Worm (Caenorhabditis elegans) whole organism, L3 larva: ENCODE results near the gene spe-27.

Experiments
- ama-1 ChIP-seq: fragments of 150-350 bp; optimal IDR thresholded peaks from 2 replicates; lab custom pipeline; 2018
- ceh-28 ChIP-seq: fragments of 150-350 bp; optimal IDR thresholded peaks from 2 replicates; lab custom pipeline; 2014; ENCODE audit warnings: missing biosample characterization, missing genetic modification reagents, missing genetic modification characterization
- daf-12 ChIP-seq: fragments of 150-350 bp; optimal IDR thresholded peaks from 2 replicates; lab custom pipeline; 2014; ENCODE audit warnings: missing biosample characterization, missing genetic modification reagents, missing genetic modification characterization
- egl-5 ChIP-seq: fragments of 150-350 bp; optimal IDR thresholded peaks from 2 replicates; lab custom pipeline; 2017; ENCODE audit warnings: missing biosample characterization, missing genetic modification reagents, missing genetic modification characterization, inconsistent platforms
- eor-1 ChIP-seq, 2 experiments: fragments of 150-350 bp; optimal IDR thresholded peaks; 2 replicates each; lab custom pipeline; 2014 to 2018; ENCODE audit warnings: missing biosample characterization in 2 of 2, missing genetic modification characterization in 2 of 2
- mdl-1 ChIP-seq: fragments of 150-350 bp; optimal IDR thresholded peaks from 2 replicates; lab custom pipeline; 2014; ENCODE audit warnings: missing biosample characterization, missing genetic modification characterization
- nhr-12 ChIP-seq: fragments of 150-350 bp; optimal IDR thresholded peaks from 2 replicates; lab custom pipeline; 2014; ENCODE audit warnings: missing biosample characterization, missing genetic modification characterization
- nhr-237 ChIP-seq: fragments of 150-350 bp; optimal IDR thresholded peaks from 2 replicates; lab custom pipeline; 2014; ENCODE audit warnings: missing biosample characterization, missing genetic modification characterization
- nhr-43 ChIP-seq: sonication (generic microtip); optimal IDR thresholded peaks from 2 replicates; lab custom pipeline; 2016; ENCODE audit warnings: mild to moderate bottlenecking, missing genetic modification characterization, missing compliant biosample characterization; ENCODE audit not compliant: poor library complexity, severe bottlenecking
- nhr-67 ChIP-seq: fragments of 150-350 bp; optimal IDR thresholded peaks from 2 replicates; lab custom pipeline; 2014; ENCODE audit warnings: missing biosample characterization, missing genetic modification characterization
- unc-62 ChIP-seq: fragments of 150-350 bp; sonication (generic microtip); optimal IDR thresholded peaks from 4 replicates; lab custom pipeline; 2014; ENCODE audit warnings: missing biosample characterization, missing genetic modification reagents, missing genetic modification characterization
- zag-1 ChIP-seq: fragments of 150-350 bp; optimal IDR thresholded peaks from 2 replicates; lab custom pipeline; 2014; ENCODE audit warnings: missing biosample characterization, missing genetic modification characterization
- ztf-4 ChIP-seq: fragments of 150-350 bp; optimal IDR thresholded peaks from 2 replicates; lab custom pipeline; 2014; ENCODE audit warnings: missing biosample characterization, missing genetic modification characterization

DNA sequence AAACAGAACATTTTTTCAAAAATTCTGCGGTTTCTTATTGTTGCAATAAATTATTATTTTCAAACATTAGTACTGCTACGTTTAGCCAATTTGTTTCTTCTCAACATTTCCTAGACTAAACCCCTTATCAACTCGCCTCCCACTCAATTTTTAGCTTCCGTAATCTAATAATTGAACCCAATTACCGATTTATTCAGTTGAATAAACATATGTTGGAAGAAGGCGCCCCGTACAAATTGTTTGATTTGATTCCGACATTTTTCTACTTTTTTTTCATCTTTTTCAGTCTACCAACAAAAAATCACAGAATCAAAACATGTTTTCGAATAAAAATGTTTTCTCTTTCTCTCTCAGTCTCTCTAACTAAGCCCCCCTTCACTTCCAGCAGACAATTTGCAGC, 37.0 kb upstream of the spe-27 start:
- no peak for TF ChIP-seq ztf-4 (tag; lab: Kevin White, UChicago)
- TF ChIP-seq nhr-237 (tag; lab: Kevin White, UChicago) = no peak
- no peak for TF ChIP-seq nhr-67 (tag; lab: Kevin White, UChicago)
- no peak for TF ChIP-seq daf-12 (tag; lab: Kevin White, UChicago)
- TF ChIP-seq eor-1 (tag; optimal IDR thresholded peaks at IDR 0.05; lab: Kevin White, UChicago) = no peak
- no peak for TF ChIP-seq nhr-43 (tag; lab: Kevin White, UChicago)
- TF ChIP-seq egl-5 (tag; lab: Kevin White, UChicago) = no peak
- no peak for TF ChIP-seq nhr-12 (tag; lab: Kevin White, UChicago)
- TF ChIP-seq zag-1 (tag; lab: Kevin White, UChicago) = no peak
- no peak for TF ChIP-seq mdl-1 (tag; lab: Kevin White, UChicago)
- no peak for TF ChIP-seq ama-1
- no peak for TF ChIP-seq ceh-28 (tag; lab: Kevin White, UChicago)
- no peak for TF ChIP-seq unc-62 (GFP tag; lab: Kevin White, UChicago)
